Worm (Caenorhabditis elegans) whole organism, L4 larva: Measurements from ENCODE around the gene srsx-22.

Experiments used
- arid-1 ChIP-seq: fragments of 200-800 bp; sonication (Bioruptor generic); conservative IDR thresholded peaks from 2 replicates; pipeline ENCODE4 v1.3.6; 2022; ENCODE audit warnings: missing genetic modification reagents, missing genetic modification characterization, missing compliant biosample characterization
- jun-1 ChIP-seq: fragments of 150-350 bp; optimal IDR thresholded peaks from 2 replicates; lab custom pipeline; 2014; ENCODE audit warnings: missing biosample characterization, missing genetic modification reagents, missing genetic modification characterization
- lin-39 ChIP-seq: fragments of 150-350 bp; optimal IDR thresholded peaks from 2 replicates; lab custom pipeline; 2014; ENCODE audit warnings: missing biosample characterization, missing genetic modification reagents, missing genetic modification characterization
- lsy-2 ChIP-seq, 2 experiments: fragments of 150-350 bp in 1 of 2; sonication (generic microtip) in 1 of 2; optimal IDR thresholded peaks; 2 replicates each; lab custom pipeline; 2014 to 2017; ENCODE audit warnings: missing biosample characterization in 2 of 2, missing genetic modification characterization in 2 of 2
- mdl-1 ChIP-seq, 2 experiments: fragments of 150-350 bp in 1 of 2; sonication (generic microtip) in 1 of 2; optimal IDR thresholded peaks; 2 replicates each; lab custom pipeline; 2014 to 2017; ENCODE audit warnings: missing biosample characterization in 2 of 2, missing genetic modification characterization in 2 of 2
- nhr-237 ChIP-seq: sonication (generic microtip); optimal IDR thresholded peaks from 2 replicates; lab custom pipeline; 2017; ENCODE audit warnings: missing biosample characterization, missing genetic modification characterization
- nhr-77 ChIP-seq: fragments of 150-350 bp; optimal IDR thresholded peaks from 2 replicates; lab custom pipeline; 2014; ENCODE audit warnings: missing biosample characterization, missing genetic modification characterization
- spr-3 ChIP-seq: fragments of 200-800 bp; sonication (Bioruptor generic); optimal IDR thresholded peaks from 2 replicates; lab custom pipeline; 2018; ENCODE audit warnings: mild to moderate bottlenecking, missing genetic modification characterization, missing compliant biosample characterization
- unc-62 ChIP-seq, 3 experiments: fragments of 150-350 bp in 1 of 3; sonication (generic microtip); optimal IDR thresholded peaks in 2 of 3; peaks in 1 of 3; 1 replicate in 1 of 3; 2 replicates in 2 of 3; lab custom pipeline; 2014 to 2017; ENCODE audit warnings: missing biosample characterization in 3 of 3, missing genetic modification characterization in 3 of 3, missing genetic modification reagents in 3 of 3, missing genotype in 1 of 3

DNA sequence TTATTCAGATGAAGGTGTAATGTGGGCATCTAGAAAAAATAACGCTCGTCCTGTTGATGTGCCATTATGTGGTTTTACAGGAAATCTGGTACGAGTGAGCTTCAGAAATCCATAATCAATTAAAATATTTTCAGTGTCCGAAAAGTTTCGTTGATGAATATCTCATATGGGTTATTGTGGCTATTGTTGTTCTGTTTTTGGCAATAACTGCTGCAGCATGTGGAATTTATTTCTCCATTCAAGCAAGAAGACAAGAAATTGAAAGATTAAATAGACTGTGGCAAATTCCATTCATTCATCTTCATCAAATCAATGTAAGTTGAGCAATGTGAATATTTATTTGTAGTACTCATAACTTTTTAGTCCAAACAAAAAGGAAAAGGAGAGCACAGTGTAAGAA is 37.8 kb downstream of the srsx-22 start:
- no peak for TF ChIP-seq arid-1 (GFP tag; lab: Robert Waterston, UW)
- TF ChIP-seq nhr-77: no peak
- no peak for TF ChIP-seq spr-3 (GFP tag; lab: Kevin White, UChicago)
- no peak for TF ChIP-seq jun-1 (tag; lab: Kevin White, UChicago)
- TF ChIP-seq mdl-1 (tag; optimal IDR thresholded peaks at IDR 0.05; lab: Kevin White, UChicago): no peak
- no peak for TF ChIP-seq nhr-237 (tag; lab: Kevin White, UChicago)
- no peak for TF ChIP-seq lin-39 (tag; lab: Kevin White, UChicago)
- no peak for TF ChIP-seq unc-62 (GFP tag; optimal IDR thresholded peaks at IDR 0.05 in 1 of 2; lab: Kevin White, UChicago)
- TF ChIP-seq unc-62 (tag; optimal IDR thresholded peaks at IDR 0.05; lab: Kevin White, UChicago): no peak
- no peak for TF ChIP-seq lsy-2 (tag; optimal IDR thresholded peaks at IDR 0.05; lab: Kevin White, UChicago)
